Worm (Caenorhabditis elegans) whole organism, L1 larva: Measurements from ENCODE around the gene thk-1.

Experiments used
- C04F5.9 ChIP-seq: sonication (generic microtip); optimal IDR thresholded peaks from 2 replicates; lab custom pipeline; 2016; ENCODE audit warnings: missing genetic modification characterization, missing compliant biosample characterization
- C34B4.2 ChIP-seq: sonication (generic microtip); optimal IDR thresholded peaks from 2 replicates; lab custom pipeline; 2017; ENCODE audit warnings: mild to moderate bottlenecking, missing genetic modification characterization, missing compliant biosample characterization
- aha-1 ChIP-seq: fragments of 150-350 bp; optimal IDR thresholded peaks from 2 replicates; lab custom pipeline; 2014; ENCODE audit warnings: missing biosample characterization, missing genetic modification characterization
- aly-2 ChIP-seq: fragments of 150-350 bp; optimal IDR thresholded peaks from 2 replicates; lab custom pipeline; 2014; ENCODE audit warnings: missing biosample characterization, missing genetic modification characterization
- ceh-63 ChIP-seq: fragments of 200-800 bp; sonication (Bioruptor generic); optimal IDR thresholded peaks from 2 replicates; lab custom pipeline; 2018; ENCODE audit warnings: mild to moderate bottlenecking, missing genetic modification characterization, missing compliant biosample characterization
- ceh-8 ChIP-seq: fragments of 200-800 bp; sonication (Bioruptor generic); optimal IDR thresholded peaks from 2 replicates; lab custom pipeline; 2018; ENCODE audit warnings: mild to moderate bottlenecking, missing genetic modification characterization, moderate library complexity, missing compliant biosample characterization
- ceh-82 ChIP-seq, 3 experiments: fragments of 150-350 bp in 1 of 3; sonication (generic microtip) in 2 of 3; optimal IDR thresholded peaks; 2 replicates each; lab custom pipeline; 2014 to 2017; ENCODE audit warnings: missing biosample characterization in 3 of 3, missing genetic modification characterization in 3 of 3
- ceh-88 ChIP-seq: fragments of 200-800 bp; sonication (Bioruptor generic); IDR thresholded peaks from 2 replicates; pipeline ENCODE4 v1.3.6; 2022; ENCODE audit warnings: missing genetic modification characterization, missing compliant biosample characterization
- ces-1 ChIP-seq: fragments of 150-350 bp; optimal IDR thresholded peaks from 2 replicates; lab custom pipeline; 2014; ENCODE audit warnings: missing biosample characterization, missing genetic modification reagents, missing genetic modification characterization
- dsc-1 ChIP-seq: sonication (generic microtip); optimal IDR thresholded peaks from 2 replicates; lab custom pipeline; 2016; ENCODE audit warnings: mild to moderate bottlenecking, missing genetic modification characterization, missing compliant biosample characterization
- efl-1 ChIP-seq, 4 experiments: fragments of 150-350 bp; optimal IDR thresholded peaks in 3 of 4; peaks in 1 of 4; 1 replicate in 1 of 4; 2 replicates in 3 of 4; lab custom pipeline; 2014; ENCODE audit warnings: missing biosample characterization in 2 of 4, missing genetic modification characterization in 2 of 4, missing genetic modification reagents in 2 of 4
- efl-3 ChIP-seq: fragments of 200-800 bp; sonication (Bioruptor generic); optimal IDR thresholded peaks from 2 replicates; lab custom pipeline; 2018; ENCODE audit warnings: mild to moderate bottlenecking, missing genetic modification characterization, missing compliant biosample characterization
- egl-13 ChIP-seq: sonication (generic microtip); optimal IDR thresholded peaks from 2 replicates; lab custom pipeline; 2016; ENCODE audit warnings: missing genotype, missing genetic modification reagents, missing genetic modification characterization, missing compliant biosample characterization
- egl-27 ChIP-seq, 2 experiments: fragments of 150-350 bp in 1 of 2; sonication (generic microtip); optimal IDR thresholded peaks; 3 replicates each; lab custom pipeline; 2017 to 2018; ENCODE audit warnings: missing biosample characterization in 2 of 2, missing genetic modification characterization in 2 of 2, missing genetic modification reagents in 2 of 2
- elt-3 ChIP-seq, 6 experiments: fragments of 150-350 bp in 1 of 6; sonication (generic microtip); optimal IDR thresholded peaks; 2 replicates each; lab custom pipeline; 2017 to 2018; ENCODE audit warnings: missing biosample characterization in 6 of 6, missing genetic modification characterization in 6 of 6, inconsistent platforms in 1 of 6
- ets-5 ChIP-seq: fragments of 200-800 bp; sonication (Bioruptor generic); IDR thresholded peaks from 2 replicates; pipeline ENCODE4 v1.3.6; 2022; ENCODE audit warnings: missing genetic modification characterization, missing compliant biosample characterization
- fkh-10 ChIP-seq: sonication (generic microtip); optimal IDR thresholded peaks from 2 replicates; lab custom pipeline; 2017; ENCODE audit warnings: missing biosample characterization, missing genetic modification reagents, missing genetic modification characterization
- fos-1 ChIP-seq: fragments of 150-350 bp; optimal IDR thresholded peaks from 2 replicates; lab custom pipeline; 2014; ENCODE audit warnings: missing biosample characterization, missing genetic modification characterization
- jun-1 ChIP-seq: fragments of 150-350 bp; optimal IDR thresholded peaks from 2 replicates; lab custom pipeline; 2014; ENCODE audit warnings: missing biosample characterization, missing genetic modification reagents, missing genetic modification characterization
- lin-13 ChIP-seq: fragments of 150-350 bp; optimal IDR thresholded peaks from 2 replicates; lab custom pipeline; 2014; ENCODE audit warnings: missing biosample characterization, missing genetic modification reagents, missing genetic modification characterization
- lin-14 ChIP-seq: fragments of 200-800 bp; sonication (Bioruptor generic); optimal IDR thresholded peaks from 2 replicates; lab custom pipeline; 2018; ENCODE audit warnings: mild to moderate bottlenecking, missing genetic modification characterization, moderate library complexity, missing compliant biosample characterization
- lin-15B ChIP-seq: fragments of 150-350 bp; sonication (generic microtip); optimal IDR thresholded peaks from 3 replicates; lab custom pipeline; 2014; ENCODE audit warnings: missing biosample characterization, missing genetic modification characterization
- lir-3 ChIP-seq: sonication (generic microtip); optimal IDR thresholded peaks from 2 replicates; lab custom pipeline; 2016; ENCODE audit warnings: mild to moderate bottlenecking, missing genetic modification characterization, moderate library complexity, missing compliant biosample characterization; ENCODE audit not compliant: poor library complexity
- mdl-1 ChIP-seq, 2 experiments: fragments of 150-350 bp; optimal IDR thresholded peaks; 2 replicates each; lab custom pipeline; 2014 to 2017; ENCODE audit warnings: missing biosample characterization in 2 of 2, missing genetic modification characterization in 2 of 2, inconsistent platforms in 1 of 2
- mep-1 ChIP-seq: fragments of 150-350 bp; optimal IDR thresholded peaks from 2 replicates; lab custom pipeline; 2014; ENCODE audit warnings: missing biosample characterization, missing genetic modification characterization
- nhr-20 ChIP-seq: sonication (generic microtip); optimal IDR thresholded peaks from 2 replicates; lab custom pipeline; 2016; ENCODE audit warnings: mild to moderate bottlenecking, missing genetic modification characterization, missing compliant biosample characterization
- nhr-237 ChIP-seq: fragments of 150-350 bp; optimal IDR thresholded peaks from 2 replicates; lab custom pipeline; 2014; ENCODE audit warnings: missing biosample characterization, missing genetic modification characterization
- nhr-28 ChIP-seq: fragments of 150-350 bp; optimal IDR thresholded peaks from 2 replicates; lab custom pipeline; 2014; ENCODE audit warnings: missing biosample characterization, missing genetic modification characterization
- nhr-47 ChIP-seq: sonication (generic microtip); optimal IDR thresholded peaks from 2 replicates; lab custom pipeline; 2016; ENCODE audit warnings: mild to moderate bottlenecking, missing genetic modification characterization, moderate library complexity, missing compliant biosample characterization
- nhr-71 ChIP-seq: sonication (generic microtip); optimal IDR thresholded peaks from 2 replicates; lab custom pipeline; 2016; ENCODE audit warnings: mild to moderate bottlenecking, missing genetic modification characterization, moderate library complexity, missing compliant biosample characterization
- nhr-77 ChIP-seq: fragments of 150-350 bp; optimal IDR thresholded peaks from 2 replicates; lab custom pipeline; 2014; ENCODE audit warnings: missing biosample characterization, missing genetic modification characterization
- nhr-84 ChIP-seq: sonication (generic microtip); optimal IDR thresholded peaks from 2 replicates; lab custom pipeline; 2017; ENCODE audit warnings: missing biosample characterization, missing genetic modification characterization
- nhr-85 ChIP-seq: sonication (generic microtip); peaks from one replicate; lab custom pipeline; 2016; ENCODE audit warnings: missing genetic modification characterization, inconsistent platforms, missing compliant biosample characterization
- nhr-90 ChIP-seq: sonication (generic microtip); optimal IDR thresholded peaks from 2 replicates; lab custom pipeline; 2016; ENCODE audit warnings: mild to moderate bottlenecking, missing genetic modification characterization, missing compliant biosample characterization; ENCODE audit not compliant: poor library complexity
- pax-3 ChIP-seq: fragments of 200-800 bp; sonication (Bioruptor generic); optimal IDR thresholded peaks from 2 replicates; lab custom pipeline; 2018; ENCODE audit warnings: mild to moderate bottlenecking, missing genetic modification characterization, moderate library complexity, missing compliant biosample characterization
- pqm-1 ChIP-seq: sonication (generic microtip); optimal IDR thresholded peaks from 3 replicates; lab custom pipeline; 2017; ENCODE audit warnings: missing biosample characterization, missing genetic modification characterization
- rnt-1 ChIP-seq: sonication (generic microtip); optimal IDR thresholded peaks from 2 replicates; lab custom pipeline; 2016; ENCODE audit warnings: mild to moderate bottlenecking, missing genetic modification characterization, moderate library complexity, missing compliant biosample characterization
- skn-1 ChIP-seq: fragments of 150-350 bp; optimal IDR thresholded peaks from 2 replicates; lab custom pipeline; 2014; ENCODE audit warnings: missing biosample characterization, missing genetic modification characterization
- snu-23 ChIP-seq: sonication (generic microtip); optimal IDR thresholded peaks from 2 replicates; lab custom pipeline; 2016; ENCODE audit warnings: missing genetic modification characterization, missing compliant biosample characterization
- sptf-1 ChIP-seq: fragments of 150-350 bp; optimal IDR thresholded peaks from 2 replicates; lab custom pipeline; 2014; ENCODE audit warnings: missing biosample characterization, missing genetic modification characterization
- sup-37 ChIP-seq: fragments of 200-800 bp; sonication (Bioruptor generic); optimal IDR thresholded peaks from 2 replicates; lab custom pipeline; 2018; ENCODE audit warnings: mild to moderate bottlenecking, missing genetic modification characterization, missing compliant biosample characterization
- swsn-7 ChIP-seq: sonication (generic microtip); optimal IDR thresholded peaks from 2 replicates; lab custom pipeline; 2016; ENCODE audit warnings: missing genetic modification characterization, missing compliant biosample characterization
- tlp-1 ChIP-seq: fragments of 150-350 bp; optimal IDR thresholded peaks from 2 replicates; lab custom pipeline; 2014; ENCODE audit warnings: missing biosample characterization, missing genetic modification characterization
- unc-30 ChIP-seq: sonication (generic microtip); optimal IDR thresholded peaks from 2 replicates; lab custom pipeline; 2017; ENCODE audit warnings: missing biosample characterization, missing genetic modification characterization
- unc-62 ChIP-seq: fragments of 150-350 bp; optimal IDR thresholded peaks from 2 replicates; lab custom pipeline; 2014; ENCODE audit warnings: missing biosample characterization, missing genetic modification reagents, missing genetic modification characterization
- unc-98 ChIP-seq: fragments of 200-800 bp; sonication (Bioruptor generic); IDR thresholded peaks from 2 replicates; pipeline ENCODE4 v1.3.6; 2022; ENCODE audit warnings: missing genetic modification characterization, missing compliant biosample characterization
- zip-4 ChIP-seq: fragments of 200-800 bp; sonication (Bioruptor generic); optimal IDR thresholded peaks from 2 replicates; lab custom pipeline; 2018; ENCODE audit warnings: mild to moderate bottlenecking, missing genetic modification characterization, moderate library complexity, missing compliant biosample characterization

The thk-1 gene

ce11 chrIV:10276960-10277359, 4.4 kb downstream of the thk-1 start, which contains the start of gene Y43C5A.7:
Y43C5A.7 (plus strand) TSS chrIV:10277260.
- TF ChIP-seq nhr-47 (tag; lab: Kevin White, UChicago) = no peak
- TF ChIP-seq ces-1 (GFP tag; lab: Kevin White, UChicago) = no peak
- TF ChIP-seq unc-30 = no peak
- no peak for TF ChIP-seq efl-3 (GFP tag; lab: Kevin White, UChicago)

- TF ChIP-seq lir-3 (tag; lab: Kevin White, UChicago) (no peak), ceh-88 (GFP tag; lab: Robert Waterston, UW) (no peak), swsn-7 (tag; lab: Kevin White, UChicago) (no peak), C34B4.2 (tag; lab: Kevin White, UChicago) (no peak), nhr-85 (tag; lab: Kevin White, UChicago) (peak; percentile 75), ceh-63 (GFP tag; lab: Kevin White, UChicago) (no peak), C04F5.9 (no peak), nhr-77 (tag; lab: Kevin White, UChicago) (no peak), nhr-71 (tag; lab: Kevin White, UChicago) (peak; percentile 37), egl-27 (tag; optimal IDR thresholded peaks at IDR 0.05; lab: Kevin White, UChicago) (no peak), ceh-82 (tag; optimal IDR thresholded peaks at IDR 0.05; lab: Kevin White, UChicago) (no peak), ceh-8 (GFP tag; lab: Kevin White, UChicago) (no peak), sup-37 (GFP tag; lab: Kevin White, UChicago) (no peak)
Measured at ce11 chrIV:10275050-10275449, 6.3 kb downstream of the thk-1 start.

- TF ChIP-seq egl-13 (tag; lab: Kevin White, UChicago) = no peak
- no peak for TF ChIP-seq dsc-1 (tag; lab: Kevin White, UChicago)
- TF ChIP-seq ceh-88 (GFP tag; lab: Robert Waterston, UW) = no peak
- TF ChIP-seq lin-14 = peak; percentile 56
- no peak for TF ChIP-seq skn-1 (tag; lab: Kevin White, UChicago)
- no peak for TF ChIP-seq nhr-237 (tag; lab: Kevin White, UChicago)
- no peak for TF ChIP-seq pax-3 (tag; lab: Kevin White, UChicago)
- no peak for TF ChIP-seq jun-1
- TF ChIP-seq aha-1 (tag; lab: Kevin White, UChicago) = no peak
- no peak for TF ChIP-seq nhr-28 (tag; lab: Kevin White, UChicago)
- no peak for TF ChIP-seq fos-1 (tag; lab: Kevin White, UChicago)
- peak in 1 of 6 experiments; percentile 67 for TF ChIP-seq elt-3 (tag; optimal IDR thresholded peaks at IDR 0.05; lab: Kevin White, UChicago)
- no peak for TF ChIP-seq mep-1 (tag; lab: Kevin White, UChicago)
- no peak for TF ChIP-seq C04F5.9
- TF ChIP-seq ceh-82 (tag; optimal IDR thresholded peaks at IDR 0.05; lab: Kevin White, UChicago) = no peak
- TF ChIP-seq rnt-1 = no peak
- TF ChIP-seq pqm-1 (tag; lab: Kevin White, UChicago) = no peak
- TF ChIP-seq ceh-8 (GFP tag; lab: Kevin White, UChicago) = no peak
- no peak for TF ChIP-seq unc-98 (GFP tag; lab: Robert Waterston, UW)
- no peak for TF ChIP-seq zip-4 (GFP tag; lab: Kevin White, UChicago)
- no peak for TF ChIP-seq sup-37 (GFP tag; lab: Kevin White, UChicago)
- TF ChIP-seq aly-2 (tag; lab: Kevin White, UChicago) = no peak
- peak in 1 of 2 experiments; percentile 4 for TF ChIP-seq mdl-1 (tag; optimal IDR thresholded peaks at IDR 0.05; lab: Kevin White, UChicago)
- TF ChIP-seq tlp-1 (tag; lab: Kevin White, UChicago) = no peak
- peak; percentile 57 for TF ChIP-seq nhr-20 (tag; lab: Kevin White, UChicago)
- TF ChIP-seq swsn-7 (tag; lab: Kevin White, UChicago) = no peak
- TF ChIP-seq nhr-90 = no peak
- no peak for TF ChIP-seq ets-5 (GFP tag; lab: Robert Waterston, UW)
- no peak for TF ChIP-seq fkh-10 (GFP tag; lab: Kevin White, UChicago)
- no peak for TF ChIP-seq unc-62 (GFP tag; lab: Kevin White, UChicago)
- TF ChIP-seq lin-15B = no peak
- TF ChIP-seq nhr-71 (tag; lab: Kevin White, UChicago) = peak; percentile 53
- TF ChIP-seq nhr-85 (tag; lab: Kevin White, UChicago) = peak; percentile 70
- peak; percentile 45 for TF ChIP-seq snu-23 (GFP tag; lab: Kevin White, UChicago)
- TF ChIP-seq lin-13 (GFP tag; lab: Kevin White, UChicago) = no peak
- TF ChIP-seq sptf-1 (tag; lab: Kevin White, UChicago) = no peak
- TF ChIP-seq efl-1 (optimal IDR thresholded peaks at IDR 0.05; lab: Kevin White, UChicago) = no peak
- TF ChIP-seq efl-1 (GFP tag; optimal IDR thresholded peaks at IDR 0.05 in 1 of 2; lab: Kevin White, UChicago) = peak in 1 of 2 experiments; percentile 82
- TF ChIP-seq nhr-84 (tag; lab: Kevin White, UChicago) = no peak
Measured at ce11 chrIV:10273781-10274313, 7.5 kb downstream of the thk-1 start, which contains the start of gene Y43C5A.3. Y43C5A.3 (plus strand) TSS chrIV:10274036.
